Worm (Caenorhabditis elegans): Measurements from ENCODE around the gene ndc-80.

ndc-80 gene

ce11 chrIV:10085401-10086187 is at the start of gene ndc-80, which contains the start of gene col-2 (continued):
- TF ChIP-seq pha-4 (GFP tag; IDR thresholded peaks at IDR 0.05) (no peak), pha-4 (tag; optimal IDR thresholded peaks at IDR 0.05) (peak; percentile 76), ama-1 (optimal IDR thresholded peaks at IDR 0.05) (no peak), cey-2 (tag; optimal IDR thresholded peaks at IDR 0.05; ENCODE audit: borderline replicate concordance, insufficient read depth) (no peak), nhr-28 (tag; optimal IDR thresholded peaks at IDR 0.05) (no peak), spr-3 (GFP tag; optimal IDR thresholded peaks at IDR 0.05) (no peak), unc-130 (GFP tag; optimal IDR thresholded peaks at IDR 0.05) (peak; percentile 82)

- no peak for TF ChIP-seq mdl-1 (tag; optimal IDR thresholded peaks at IDR 0.05)
- no peak for TF ChIP-seq nhr-102 (tag; optimal IDR thresholded peaks at IDR 0.05)
- no peak for TF ChIP-seq duxl-1 (tag; optimal IDR thresholded peaks at IDR 0.05; ENCODE audit: poor library complexity)
- TF ChIP-seq ztf-11 (tag; optimal IDR thresholded peaks at IDR 0.05): no peak
- TF ChIP-seq egl-43 (GFP tag; IDR thresholded peaks at IDR 0.05): no peak
- no peak for TF ChIP-seq snpc-1.2 (GFP tag; IDR thresholded peaks at IDR 0.05)
- TF ChIP-seq ama-1 (optimal IDR thresholded peaks at IDR 0.05): no peak
- no peak for TF ChIP-seq dmd-8 (GFP tag; IDR thresholded peaks at IDR 0.05)
- no peak for TF ChIP-seq nhr-28 (tag; optimal IDR thresholded peaks at IDR 0.05)
- TF ChIP-seq mxl-3 (GFP tag; optimal IDR thresholded peaks at IDR 0.05): no peak
- no peak for TF ChIP-seq lin-13 (GFP tag; optimal IDR thresholded peaks at IDR 0.05)
- TF ChIP-seq attf-4 (tag; optimal IDR thresholded peaks at IDR 0.05): no peak
- no peak for TF ChIP-seq madf-9 (GFP tag; conservative IDR thresholded peaks at IDR 0.05)
- TF ChIP-seq ceh-62 (tag; optimal IDR thresholded peaks at IDR 0.05): no peak
- no peak for TF ChIP-seq pqm-1 (tag; optimal IDR thresholded peaks at IDR 0.05)
- TF ChIP-seq T26A8.4 (GFP tag; IDR thresholded peaks at IDR 0.05): no peak
- no peak for TF ChIP-seq aly-2 (tag; optimal IDR thresholded peaks at IDR 0.05)
- TF ChIP-seq snpc-4 (tag; optimal IDR thresholded peaks at IDR 0.05): no peak
Measured at ce11 chrIV:10036966-10037365, 49.0 kb upstream of the ndc-80 start, which contains the start of gene F44D12.10. F44D12.10 (minus strand) TSS chrIV:10037066.

DNA sequence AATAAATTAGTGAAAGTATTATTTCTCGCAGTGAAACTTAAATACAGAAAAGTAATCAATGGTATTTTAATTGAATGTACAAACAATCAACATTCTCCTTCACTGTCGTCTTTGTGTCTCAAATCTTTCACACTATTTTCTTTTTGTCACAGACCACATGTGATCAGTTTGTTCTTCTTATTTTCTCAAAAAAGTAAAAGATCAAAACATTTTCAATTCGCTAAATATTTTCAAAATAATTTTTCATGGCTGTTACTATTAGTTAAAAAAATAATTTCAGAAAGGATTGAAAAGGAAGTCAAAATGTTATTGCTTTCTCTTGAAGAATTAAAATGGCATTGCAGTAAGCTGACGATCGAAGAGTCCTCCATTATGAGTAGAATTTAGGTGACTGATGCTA is 45.1 kb upstream of the ndc-80 start, which contains the start of gene dhs-31:
Gene dhs-31 (minus strand): TSS at position 101 of the 400 bp plus-strand sequence.
- TF ChIP-seq ZK337.2 (GFP tag; IDR thresholded peaks at IDR 0.05) (no peak), F37D6.2 (tag; optimal IDR thresholded peaks at IDR 0.05) (no peak), saeg-2 (GFP tag; IDR thresholded peaks at IDR 0.05) (no peak), nhr-77 (tag; optimal IDR thresholded peaks at IDR 0.05) (no peak), nhr-6 (tag; optimal IDR thresholded peaks at IDR 0.05) (no peak), zag-1 (tag; optimal IDR thresholded peaks at IDR 0.05) (no peak), F10B5.3 (tag; optimal IDR thresholded peaks at IDR 0.05) (no peak), tag-97 (GFP tag; IDR thresholded peaks at IDR 0.05) (no peak), skn-1 (tag; optimal IDR thresholded peaks at IDR 0.05) (no peak), dve-1 (tag; optimal IDR thresholded peaks at IDR 0.05; ENCODE audit: insufficient read depth) (no peak)

DNA sequence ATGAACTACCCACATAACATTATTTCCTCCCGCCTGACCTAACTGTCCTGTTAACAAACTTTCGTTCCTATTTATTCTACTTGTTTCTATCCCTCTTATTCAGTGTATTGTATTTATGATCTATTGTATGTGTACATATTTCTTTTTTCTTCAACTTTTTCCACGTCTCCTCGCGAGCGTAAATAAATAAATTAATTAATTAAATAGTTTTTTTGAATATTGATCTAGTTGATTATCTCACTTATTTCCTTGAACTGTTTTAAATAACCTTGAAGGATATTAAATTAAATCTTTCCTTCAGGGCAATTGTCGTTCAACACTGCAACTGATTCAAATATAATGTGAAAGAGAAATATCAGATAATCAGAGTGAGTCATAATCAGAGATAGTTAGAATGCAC is 43.1 kb upstream of the ndc-80 start, which contains the start of gene frk-1:
Gene frk-1 (plus strand): TSS at position 301 of the 400 bp plus-strand sequence.
- TF ChIP-seq lin-1 (GFP tag; IDR thresholded peaks at IDR 0.05) (no peak), Y48G9A.11 (GFP tag; IDR thresholded peaks at IDR 0.05) (no peak), aha-1 (tag) (peak; percentile 73), madf-5 (GFP tag; IDR thresholded peaks at IDR 0.05) (no peak), ceh-32 (tag; optimal IDR thresholded peaks at IDR 0.05; ENCODE audit: poor library complexity) (no peak), zfp-3 (GFP tag; conservative IDR thresholded peaks at IDR 0.05) (no peak), ctbp-1 (GFP tag; IDR thresholded peaks at IDR 0.05) (no peak)
